Fruit fly (Drosophila melanogaster) whole organism, embryonic: ENCODE measurements around the gene Bet5.
A peak's percentile ranks its signal among the peaks of the same experiment; 100 is the strongest.

ENCODE experiments used
- ATbp ChIP-seq: fragments of 200-800 bp; sonication (Bioruptor generic); optimal IDR thresholded peaks from 2 replicates; lab custom pipeline; 2017; ENCODE audit warnings: missing biosample characterization, mild to moderate bottlenecking, missing genetic modification characterization, missing genetic modification reagents
- CG11093 ChIP-seq: fragments of 200-800 bp; sonication (Bioruptor generic); IDR thresholded peaks from 3 replicates; pipeline ENCODE4 v1.3.6; 2022; ENCODE audit warnings: missing biosample characterization, missing genetic modification characterization
- CG15601 ChIP-seq: fragments of 200-800 bp; sonication (Bioruptor generic); optimal IDR thresholded peaks from 3 replicates; lab custom pipeline; 2019; ENCODE audit warnings: missing biosample characterization, mild to moderate bottlenecking, missing genetic modification characterization, moderate library complexity
- CG17328 ChIP-seq: fragments of 200-800 bp; sonication (Bioruptor generic); IDR thresholded peaks from 2 replicates; pipeline ENCODE4 v1.3.6; 2022; ENCODE audit warnings: missing biosample characterization, missing genetic modification characterization
- CG17361 ChIP-seq: fragments of 200-800 bp; sonication (Bioruptor generic); IDR thresholded peaks from 3 replicates; pipeline ENCODE4 v1.3.6; 2022; ENCODE audit warnings: missing biosample characterization, missing genetic modification characterization
- CG2199 ChIP-seq: fragments of 200-800 bp; sonication (Bioruptor generic); IDR thresholded peaks from 3 replicates; pipeline ENCODE4 v1.3.6; 2022; ENCODE audit warnings: missing biosample characterization, missing genetic modification characterization
- CG30431 ChIP-seq: fragments of 200-800 bp; sonication (Bioruptor generic); optimal IDR thresholded peaks from 2 replicates; lab custom pipeline; 2017; ENCODE audit warnings: missing biosample characterization, missing genetic modification characterization
- CG32532 ChIP-seq: fragments of 200-800 bp; sonication (Bioruptor generic); IDR thresholded peaks from 2 replicates; pipeline ENCODE4 v1.3.6; 2022; ENCODE audit warnings: missing biosample characterization, missing genetic modification characterization
- CG3847 ChIP-seq: fragments of 200-800 bp; sonication (Bioruptor generic); IDR thresholded peaks from 2 replicates; pipeline ENCODE4 v1.3.6; 2022; ENCODE audit warnings: missing biosample characterization, missing genetic modification characterization
- CG4404 ChIP-seq: fragments of 200-800 bp; sonication (Bioruptor generic); IDR thresholded peaks from 2 replicates; pipeline ENCODE4 v1.3.6; 2022; ENCODE audit warnings: missing biosample characterization, missing genetic modification characterization
- CG8765 ChIP-seq: fragments of 200-800 bp; sonication (Bioruptor generic); IDR thresholded peaks from 2 replicates; pipeline ENCODE4 v1.3.6; 2022; ENCODE audit warnings: missing biosample characterization, missing genetic modification characterization
- CG9932 ChIP-seq: fragments of 200-800 bp; sonication (Bioruptor generic); IDR thresholded peaks from 2 replicates; pipeline ENCODE4 v1.3.6; 2022; ENCODE audit warnings: missing biosample characterization, missing genetic modification characterization
- CrebB ChIP-seq: fragments of 200-800 bp; sonication (Bioruptor generic); optimal IDR thresholded peaks from 3 replicates; lab custom pipeline; 2018; ENCODE audit warnings: missing biosample characterization, mild to moderate bottlenecking, missing genetic modification characterization
- Dbx ChIP-seq: fragments of 200-800 bp; sonication (Bioruptor generic); IDR thresholded peaks from 3 replicates; pipeline ENCODE4 v1.3.6; 2022; ENCODE audit warnings: missing biosample characterization, missing genetic modification characterization
- Drgx ChIP-seq: fragments of 200-800 bp; sonication (Bioruptor generic); IDR thresholded peaks from 2 replicates; pipeline ENCODE4 v1.3.6; 2022; ENCODE audit warnings: missing biosample characterization, missing genetic modification characterization
- Eip74EF ChIP-seq, 2 experiments: fragments of 200-800 bp in 1 of 2; fragments of >200 bp in 1 of 2; sonication (Bioruptor generic) in 1 of 2; optimal IDR thresholded peaks; 2 replicates each; lab custom pipeline; 2017 to 2019; ENCODE audit warnings: missing biosample characterization in 2 of 2, missing genetic modification characterization in 2 of 2, mild to moderate bottlenecking in 1 of 2, moderate library complexity in 1 of 2
- Elba2 ChIP-seq: fragments of 200-800 bp; sonication (Bioruptor generic); optimal IDR thresholded peaks from 3 replicates; lab custom pipeline; 2016; ENCODE audit warnings: missing biosample characterization, missing genetic modification characterization
- HmgZ ChIP-seq: fragments of 200-800 bp; sonication (Bioruptor generic); optimal IDR thresholded peaks from 2 replicates; lab custom pipeline; 2018; ENCODE audit warnings: missing biosample characterization, mild to moderate bottlenecking, missing genetic modification characterization
- Hr78 ChIP-seq, 2 experiments: fragments of 200-800 bp in 1 of 2; fragments of >200 bp in 1 of 2; sonication (Bioruptor generic) in 1 of 2; optimal IDR thresholded peaks; 2 replicates each; lab custom pipeline; 2017 to 2019; ENCODE audit warnings: missing biosample characterization in 2 of 2, missing genetic modification characterization in 2 of 2, mild to moderate bottlenecking in 1 of 2, moderate library complexity in 1 of 2
- Med ChIP-seq: fragments of 200-800 bp; sonication (Bioruptor generic); peaks from one replicate; lab custom pipeline; 2016; ENCODE audit warnings: missing biosample characterization, missing genetic modification characterization, mild to moderate bottlenecking, inconsistent platforms, moderate library complexity
- Mes4 ChIP-seq: fragments of 200-800 bp; sonication (Bioruptor generic); optimal IDR thresholded peaks from 2 replicates; lab custom pipeline; 2016; ENCODE audit warnings: missing biosample characterization, missing genetic modification characterization
- Nf-YC ChIP-seq: fragments of 200-800 bp; optimal IDR thresholded peaks from 3 replicates; lab custom pipeline; 2019; ENCODE audit warnings: missing biosample characterization, mild to moderate bottlenecking, missing genetic modification characterization, moderate library complexity
- Optix ChIP-seq: fragments of 200-800 bp; sonication (Bioruptor generic); IDR thresholded peaks from 3 replicates; pipeline ENCODE4 v1.3.6; 2022; ENCODE audit warnings: missing biosample characterization, missing genetic modification characterization
- Pdp1 ChIP-seq, 2 experiments: fragments of 200-800 bp; sonication (Bioruptor generic); optimal IDR thresholded peaks; 3 replicates each; lab custom pipeline; 2016; ENCODE audit warnings: missing biosample characterization in 2 of 2, missing genetic modification characterization in 2 of 2, mild to moderate bottlenecking in 1 of 2, moderate library complexity in 1 of 2
- Xrp1 ChIP-seq: fragments of 200-800 bp; sonication (Bioruptor generic); IDR thresholded peaks from 2 replicates; pipeline ENCODE4 v1.3.6; 2022; ENCODE audit warnings: missing biosample characterization, missing genetic modification characterization
- al ChIP-seq: fragments of 200-800 bp; sonication (Bioruptor generic); IDR thresholded peaks from 2 replicates; pipeline ENCODE4 v1.3.6; 2022; ENCODE audit warnings: missing biosample characterization, missing genetic modification characterization
- cad ChIP-seq: fragments of >200 bp; optimal IDR thresholded peaks from 2 replicates; lab custom pipeline; 2017; ENCODE audit warnings: missing biosample characterization, missing genetic modification characterization
- ci ChIP-seq: fragments of 200-800 bp; sonication (Bioruptor generic); IDR thresholded peaks from 3 replicates; pipeline ENCODE4 v1.3.6; 2022; ENCODE audit warnings: missing biosample characterization, missing genetic modification characterization
- esg ChIP-seq: fragments of 200-800 bp; sonication (Bioruptor generic); conservative IDR thresholded peaks from 2 replicates; pipeline ENCODE4 v1.3.6; 2022; ENCODE audit warnings: missing biosample characterization, missing genetic modification characterization
- gfzf ChIP-seq: fragments of 200-800 bp; sonication (Bioruptor generic); optimal IDR thresholded peaks from 2 replicates; lab custom pipeline; 2016; ENCODE audit warnings: missing biosample characterization, mild to moderate bottlenecking, missing genetic modification characterization, moderate library complexity
- gsb-n ChIP-seq: fragments of 200-800 bp; sonication (Bioruptor generic); optimal IDR thresholded peaks from 3 replicates; lab custom pipeline; 2018; ENCODE audit warnings: missing biosample characterization, mild to moderate bottlenecking, missing genetic modification characterization
- jing ChIP-seq: fragments of 200-800 bp; sonication (Bioruptor generic); optimal IDR thresholded peaks from 2 replicates; lab custom pipeline; 2018; ENCODE audit warnings: missing biosample characterization, mild to moderate bottlenecking, missing genetic modification characterization
- knrl ChIP-seq: fragments of 200-800 bp; sonication (Bioruptor generic); IDR thresholded peaks from 3 replicates; pipeline ENCODE4 v1.3.6; 2022; ENCODE audit warnings: missing biosample characterization, missing genetic modification characterization; ENCODE audit not compliant: partially characterized antibody
- lilli ChIP-seq: fragments of 200-800 bp; sonication (Bioruptor generic); optimal IDR thresholded peaks from 3 replicates; lab custom pipeline; 2016; ENCODE audit warnings: missing biosample characterization, missing genetic modification characterization
- nom ChIP-seq: fragments of 200-800 bp; sonication (Bioruptor generic); optimal IDR thresholded peaks from 2 replicates; lab custom pipeline; 2017; ENCODE audit warnings: missing biosample characterization, missing genetic modification characterization, mild to moderate bottlenecking, moderate library complexity, missing genetic modification reagents
- pb ChIP-seq: fragments of 200-800 bp; sonication (Bioruptor generic); optimal IDR thresholded peaks from 3 replicates; lab custom pipeline; 2016; ENCODE audit warnings: missing biosample characterization, missing genetic modification characterization
- peb ChIP-seq: fragments of 200-800 bp; sonication (Bioruptor generic); IDR thresholded peaks from 2 replicates; pipeline ENCODE4 v1.3.6; 2022; ENCODE audit warnings: missing biosample characterization, missing genetic modification characterization
- pnt ChIP-seq: fragments of 200-800 bp; sonication (Bioruptor generic); optimal IDR thresholded peaks from 3 replicates; lab custom pipeline; 2016; ENCODE audit warnings: missing biosample characterization, missing genetic modification characterization
- prd ChIP-seq, 3 experiments: fragments of >200 bp in 2 of 3; fragments of 200-800 bp in 1 of 3; sonication (Bioruptor generic) in 1 of 3; optimal IDR thresholded peaks in 2 of 3; IDR thresholded peaks in 1 of 3; 2 replicates in 2 of 3; 3 replicates in 1 of 3; pipeline versions ENCODE4 v1.3.6 to Lab custom; 2017 to 2022; ENCODE audit warnings: missing biosample characterization in 1 of 3, missing genetic modification characterization in 1 of 3
- row ChIP-seq: fragments of 200-800 bp; sonication (Bioruptor generic); IDR thresholded peaks from 3 replicates; pipeline ENCODE4 v1.3.6; 2022; ENCODE audit warnings: missing biosample characterization, missing genetic modification characterization
- sima ChIP-seq: fragments of 200-800 bp; sonication (Bioruptor generic); optimal IDR thresholded peaks from 2 replicates; lab custom pipeline; 2016; ENCODE audit warnings: missing biosample characterization, missing genetic modification characterization
- sisA ChIP-seq: fragments of 200-800 bp; sonication (Bioruptor generic); IDR thresholded peaks from 2 replicates; pipeline ENCODE4 v1.3.6; 2022; ENCODE audit warnings: missing biosample characterization, missing genetic modification characterization
- slbo ChIP-seq: fragments of 200-800 bp; sonication (Bioruptor generic); IDR thresholded peaks from 2 replicates; pipeline ENCODE4 v1.3.6; 2022; ENCODE audit warnings: missing biosample characterization, missing genetic modification characterization
- sob ChIP-seq: fragments of 200-800 bp; sonication (Bioruptor generic); IDR thresholded peaks from 2 replicates; pipeline ENCODE4 v1.3.6; 2022; ENCODE audit warnings: missing biosample characterization, missing genetic modification characterization
- stwl ChIP-seq: fragments of 200-800 bp; sonication (Bioruptor generic); optimal IDR thresholded peaks from 3 replicates; lab custom pipeline; 2018; ENCODE audit warnings: missing biosample characterization, mild to moderate bottlenecking, missing genetic modification characterization, moderate library complexity

Gene Bet5

dm6 chr3R:30150602-30151001, 29.4 kb upstream of the Bet5 start (continued):
- no peak for TF ChIP-seq sima (GFP tag; lab: Kevin White, UChicago)
- TF ChIP-seq Pdp1 (GFP tag; optimal IDR thresholded peaks at IDR 0.05; lab: Kevin White, UChicago), result peak in 1 of 2 experiments; percentile 82
- no peak for TF ChIP-seq CrebB (tag; lab: Kevin White, UChicago)
- no peak for TF ChIP-seq HmgZ (tag; lab: Kevin White, UChicago)

- TF ChIP-seq sisA (peak; percentile 8; the same call in 1 of the 2 replicates), nom (GFP tag; lab: Kevin White, UChicago) (peak; percentile 60), Drgx (GFP tag; lab: Robert Waterston, UW) (peak; percentile 74), CG32532 (GFP tag; lab: Robert Waterston, UW) (peak; percentile 34; the same call in 1 of the 2 replicates), ci (GFP tag; lab: Robert Waterston, UW) (0 out of 3 replicates have a peak, but pooled peaks have one; percentile 39), CG8765 (GFP tag; lab: Robert Waterston, UW) (0 out of 2 replicates have a peak, but pooled peaks have one; percentile 15), CG11093 (GFP tag; lab: Robert Waterston, UW) (no peak), Med (GFP tag; lab: Kevin White, UChicago) (peak; percentile 15), Dbx (0 out of 3 replicates have a peak, but pooled peaks have one; percentile 32), CG9932 (peak; percentile 54), gfzf (GFP tag; lab: Kevin White, UChicago) (no peak), prd (optimal IDR thresholded peaks at IDR 0.05; lab: Kevin White, UChicago) (no peak), prd (GFP tag; IDR thresholded peaks at IDR 0.05; lab: Robert Waterston, UW) (peak; percentile 32; the same call in 1 of the 3 replicates), slbo (GFP tag; lab: Robert Waterston, UW) (peak; percentile 59), sob (GFP tag; lab: Robert Waterston, UW) (0 out of 2 replicates have a peak, but pooled peaks have one; percentile 12), pnt (no peak), CG17328 (GFP tag; lab: Robert Waterston, UW) (peak; percentile 32; the same call in 1 of the 2 replicates), esg (GFP tag; lab: Robert Waterston, UW) (0 out of 2 replicates have a peak, but pooled peaks have one; percentile 5), Xrp1 (0 out of 2 replicates have a peak, but pooled peaks have one; percentile 19), lilli (GFP tag; lab: Kevin White, UChicago) (no peak), row (GFP tag; lab: Robert Waterston, UW) (peak; percentile 18; the same call in 1 of the 3 replicates), CG4404 (GFP tag; lab: Robert Waterston, UW) (0 out of 2 replicates have a peak, but pooled peaks have one; percentile 9), CG30431 (GFP tag; lab: Kevin White, UChicago) (no peak), Optix (GFP tag; lab: Robert Waterston, UW) (0 out of 3 replicates have a peak, but pooled peaks have one; percentile 23), al (GFP tag; lab: Robert Waterston, UW) (0 out of 2 replicates have a peak, but pooled peaks have one; percentile 18)
- TF ChIP-seq, all 482 proteins: peak for 19
Observed at dm6 chr3R:30151300-30152109, 28.5 kb upstream of the Bet5 start, which contains the start of gene CG15529. Gene CG15529 (plus strand): TSS chr3R:30152059.

- TF ChIP-seq ATbp (no peak), peb (no peak), CG3847 (GFP tag; lab: Robert Waterston, UW) (no peak), CG15601 (tag; lab: Kevin White, UChicago) (peak; percentile 32), stwl (tag; lab: Kevin White, UChicago) (peak; percentile 55), Nf-YC (tag; lab: Kevin White, UChicago) (no peak), pb (GFP tag; lab: Kevin White, UChicago) (no peak), prd (optimal IDR thresholded peaks at IDR 0.05; lab: Kevin White, UChicago) (no peak), prd (GFP tag; IDR thresholded peaks at IDR 0.05; lab: Robert Waterston, UW) (peak; percentile 15; the same call in 1 of the 3 replicates), CG17361 (GFP tag; lab: Robert Waterston, UW) (no peak), Hr78 (GFP tag; optimal IDR thresholded peaks at IDR 0.05; lab: Kevin White, UChicago) (peak in 1 of 2 experiments; percentile 17), CG2199 (GFP tag; lab: Robert Waterston, UW) (peak; percentile 90), Mes4 (GFP tag; lab: Kevin White, UChicago) (no peak), ci (GFP tag; lab: Robert Waterston, UW) (0 out of 3 replicates have a peak, but pooled peaks have one; percentile 9), gsb-n (tag; lab: Kevin White, UChicago) (peak; percentile 31), Eip74EF (GFP tag; optimal IDR thresholded peaks at IDR 0.05; lab: Kevin White, UChicago) (peak in 1 of 2 experiments; percentile 46), knrl (peak; percentile 14; the same call in 1 of the 3 replicates), cad (GFP tag; lab: Kevin White, UChicago) (peak; percentile 75), Elba2 (GFP tag; lab: Kevin White, UChicago) (peak; percentile 81), jing (no peak)
Observed at dm6 chr3R:30153864-30154263, 26.2 kb upstream of the Bet5 start.
